Worm (Caenorhabditis elegans) whole organism, late embryonic: Measurements from ENCODE around the gene T25D1.2.

ENCODE experiments used
- ama-1 ChIP-seq: fragments of 150-350 bp; optimal IDR thresholded peaks from 2 replicates; lab custom pipeline; 2014
- ceh-24 ChIP-seq: sonication (generic microtip); optimal IDR thresholded peaks from 2 replicates; lab custom pipeline; 2016; ENCODE audit warnings: mild to moderate bottlenecking, missing genetic modification characterization, missing compliant biosample characterization
- ets-4 ChIP-seq: sonication (generic microtip); optimal IDR thresholded peaks from 2 replicates; lab custom pipeline; 2016; ENCODE audit warnings: missing genetic modification characterization, missing compliant biosample characterization
- eyg-1 ChIP-seq: sonication (generic microtip); optimal IDR thresholded peaks from 2 replicates; lab custom pipeline; 2016; ENCODE audit warnings: missing genotype, missing genetic modification characterization, missing compliant biosample characterization
- fax-1 ChIP-seq: sonication (generic microtip); optimal IDR thresholded peaks from 2 replicates; lab custom pipeline; 2016; ENCODE audit warnings: missing genotype, missing genetic modification characterization, missing compliant biosample characterization
- pqm-1 ChIP-seq: sonication (generic microtip); optimal IDR thresholded peaks from 2 replicates; lab custom pipeline; 2016; ENCODE audit warnings: missing genetic modification characterization, missing compliant biosample characterization

ce11 chrX:16466157-16466556 lies 49.2 kb upstream of the T25D1.2 start:
- TF ChIP-seq pqm-1 (tag; lab: Kevin White, UChicago): no peak
- TF ChIP-seq ama-1 (lab: Kevin White, UChicago): no peak
- no peak for TF ChIP-seq ceh-24 (tag; lab: Kevin White, UChicago)
- TF ChIP-seq eyg-1 (tag; lab: Kevin White, UChicago): no peak
- no peak for TF ChIP-seq fax-1 (tag; lab: Kevin White, UChicago)
- TF ChIP-seq ets-4 (tag; lab: Kevin White, UChicago): no peak
